Worm (Caenorhabditis elegans) whole organism, early embryonic: ENCODE measurements around the gene fbxa-215.

ENCODE experiments used
- B0310.2 ChIP-seq: sonication (generic microtip); optimal IDR thresholded peaks from 2 replicates; lab custom pipeline; 2016; ENCODE audit warnings: mild to moderate bottlenecking, missing genetic modification characterization, missing compliant biosample characterization
- F13C5.2 ChIP-seq: sonication (generic microtip); optimal IDR thresholded peaks from 2 replicates; lab custom pipeline; 2017; ENCODE audit warnings: mild to moderate bottlenecking, missing genetic modification characterization, inconsistent platforms, missing compliant biosample characterization
- aly-1 ChIP-seq: sonication (generic microtip); optimal IDR thresholded peaks from 2 replicates; lab custom pipeline; 2016; ENCODE audit warnings: missing genetic modification characterization, missing compliant biosample characterization
- ama-1 ChIP-seq: fragments of 150-350 bp; optimal IDR thresholded peaks from 2 replicates; lab custom pipeline; 2014
- ceh-13 ChIP-seq: fragments of 200-800 bp; sonication (Bioruptor generic); optimal IDR thresholded peaks from 2 replicates; lab custom pipeline; 2018; ENCODE audit warnings: mild to moderate bottlenecking, missing genetic modification characterization, missing compliant biosample characterization
- ceh-36 ChIP-seq: sonication (generic microtip); optimal IDR thresholded peaks from 2 replicates; lab custom pipeline; 2016; ENCODE audit warnings: missing genetic modification characterization, inconsistent platforms, missing compliant biosample characterization
- ets-7 ChIP-seq: sonication (generic microtip); optimal IDR thresholded peaks from 2 replicates; lab custom pipeline; 2016; ENCODE audit warnings: missing genotype, missing genetic modification characterization, missing compliant biosample characterization
- flt-1 ChIP-seq: fragments of 200-800 bp; sonication (Bioruptor generic); IDR thresholded peaks from 2 replicates; pipeline ENCODE4 v1.3.6; 2022; ENCODE audit warnings: missing genetic modification characterization, missing compliant biosample characterization
- hmbx-1 ChIP-seq: sonication (generic microtip); optimal IDR thresholded peaks from 2 replicates; lab custom pipeline; 2016; ENCODE audit warnings: mild to moderate bottlenecking, missing genetic modification characterization, missing compliant biosample characterization
- hmg-4 ChIP-seq: fragments of 200-800 bp; sonication (Bioruptor generic); optimal IDR thresholded peaks from 2 replicates; lab custom pipeline; 2018; ENCODE audit warnings: mild to moderate bottlenecking, missing genetic modification characterization, missing compliant biosample characterization
- hnd-1 ChIP-seq: sonication (generic microtip); optimal IDR thresholded peaks from 2 replicates; lab custom pipeline; 2016; ENCODE audit warnings: missing genetic modification characterization, missing compliant biosample characterization
- pes-1 ChIP-seq: fragments of 200-800 bp; sonication (Bioruptor generic); IDR thresholded peaks from 2 replicates; pipeline ENCODE4 v1.3.6; 2022; ENCODE audit warnings: missing genetic modification reagents, missing genetic modification characterization, missing compliant biosample characterization
- scrt-1 ChIP-seq: fragments of 200-800 bp; sonication (Bioruptor generic); IDR thresholded peaks from 2 replicates; pipeline ENCODE4 v1.3.6; 2022; ENCODE audit warnings: missing genetic modification characterization, missing compliant biosample characterization
- sea-1 ChIP-seq: fragments of 200-800 bp; sonication (Bioruptor generic); conservative IDR thresholded peaks from 2 replicates; pipeline ENCODE4 v1.3.6; 2022; ENCODE audit warnings: missing genetic modification characterization, missing compliant biosample characterization
- tbx-11 ChIP-seq: fragments of 200-800 bp; sonication (Bioruptor generic); IDR thresholded peaks from 2 replicates; pipeline ENCODE4 v1.3.6; 2022; ENCODE audit warnings: missing genetic modification characterization, missing compliant biosample characterization
- tbx-37 ChIP-seq: fragments of 200-800 bp; sonication (Bioruptor generic); conservative IDR thresholded peaks from 2 replicates; pipeline ENCODE4 v1.3.6; 2022; ENCODE audit warnings: missing genetic modification reagents, missing genetic modification characterization, missing compliant biosample characterization
- tra-4 ChIP-seq: sonication (generic microtip); optimal IDR thresholded peaks from 2 replicates; lab custom pipeline; 2017; ENCODE audit warnings: missing genetic modification characterization, missing compliant biosample characterization

The fbxa-215 gene

DNA sequence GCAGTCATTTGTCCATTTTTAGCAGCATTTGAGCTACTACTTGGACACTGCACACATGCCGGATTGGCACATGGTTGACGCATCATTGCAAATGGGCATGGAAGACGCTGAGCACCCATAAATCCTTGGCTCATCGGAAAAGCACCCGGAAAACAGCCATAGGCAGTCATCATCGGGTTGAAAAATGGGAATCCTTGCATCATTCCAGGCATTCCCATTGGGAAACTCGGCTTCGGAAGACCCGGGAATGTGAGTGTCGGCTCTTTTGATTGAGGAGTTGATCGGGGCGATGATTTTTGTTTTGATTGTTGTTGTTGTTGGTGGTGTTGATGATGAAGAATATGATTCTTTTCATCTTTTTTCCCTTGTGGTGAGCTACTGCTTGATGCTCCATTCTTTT lies 36.0 kb upstream of the fbxa-215 start:
- TF ChIP-seq hmbx-1 (tag; lab: Kevin White, UChicago) (no peak), tra-4 (no peak), pes-1 (GFP tag; lab: Robert Waterston, UW) (no peak), hnd-1 (no peak), aly-1 (tag; lab: Kevin White, UChicago) (no peak), tbx-37 (GFP tag; lab: Robert Waterston, UW) (no peak), ama-1 (no peak), B0310.2 (tag; lab: Kevin White, UChicago) (no peak), F13C5.2 (tag; lab: Kevin White, UChicago) (no peak), ceh-13 (GFP tag; lab: Kevin White, UChicago) (no peak), ceh-36 (tag; lab: Kevin White, UChicago) (no peak), sea-1 (GFP tag; lab: Robert Waterston, UW) (no peak), ets-7 (tag; lab: Kevin White, UChicago) (no peak), tbx-11 (GFP tag; lab: Robert Waterston, UW) (no peak), hmg-4 (GFP tag; lab: Kevin White, UChicago) (no peak), flt-1 (GFP tag; lab: Robert Waterston, UW) (no peak)

DNA sequence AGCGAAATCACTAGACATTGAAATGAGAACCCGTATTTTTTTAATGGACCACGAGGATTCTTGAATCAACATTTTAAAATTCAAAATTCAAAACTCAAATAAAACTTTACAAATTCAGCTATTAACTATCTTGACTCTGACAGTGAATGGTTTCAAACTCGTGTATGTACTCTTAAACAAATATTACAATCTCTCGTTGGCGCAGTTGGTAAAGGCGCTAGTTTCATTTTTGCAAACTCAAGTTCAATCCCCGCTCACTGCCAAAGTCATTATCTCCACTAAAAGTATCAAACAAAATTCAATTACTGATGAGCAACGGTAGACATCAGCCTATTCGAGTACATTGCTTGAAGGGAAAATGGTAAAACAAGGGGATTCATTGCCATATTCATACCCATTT lies 34.8 kb upstream of the fbxa-215 start:
- no peak for TF ChIP-seq ets-7 (tag; lab: Kevin White, UChicago)
- TF ChIP-seq tbx-11 (GFP tag; lab: Robert Waterston, UW) = no peak
- TF ChIP-seq sea-1 (GFP tag; lab: Robert Waterston, UW) = no peak
- no peak for TF ChIP-seq hmg-4 (GFP tag; lab: Kevin White, UChicago)
- TF ChIP-seq aly-1 (tag; lab: Kevin White, UChicago) = no peak
- no peak for TF ChIP-seq ceh-36 (tag; lab: Kevin White, UChicago)
- TF ChIP-seq F13C5.2 (tag; lab: Kevin White, UChicago) = no peak
- TF ChIP-seq B0310.2 (tag; lab: Kevin White, UChicago) = no peak
- no peak for TF ChIP-seq ama-1

DNA sequence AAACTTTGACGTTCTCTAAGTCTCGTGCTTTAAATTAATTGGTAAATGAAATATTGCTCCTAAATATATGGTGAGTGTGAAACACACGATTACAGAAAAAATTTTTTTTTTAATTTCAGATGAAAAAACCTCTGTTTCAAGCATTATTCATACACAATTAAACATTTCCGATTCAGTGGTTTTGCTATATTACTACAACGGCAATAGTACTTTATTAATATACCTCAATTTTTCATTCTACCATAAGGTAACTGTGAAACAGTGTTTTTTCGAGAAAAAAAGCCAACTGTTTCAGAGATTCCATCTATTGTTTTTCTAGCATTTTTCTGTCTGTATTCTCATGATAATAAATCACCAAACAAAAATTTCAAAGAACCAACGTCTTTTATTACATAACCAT lies 34.1 kb upstream of the fbxa-215 start:
- TF ChIP-seq tbx-11 (GFP tag; lab: Robert Waterston, UW) = no peak

DNA sequence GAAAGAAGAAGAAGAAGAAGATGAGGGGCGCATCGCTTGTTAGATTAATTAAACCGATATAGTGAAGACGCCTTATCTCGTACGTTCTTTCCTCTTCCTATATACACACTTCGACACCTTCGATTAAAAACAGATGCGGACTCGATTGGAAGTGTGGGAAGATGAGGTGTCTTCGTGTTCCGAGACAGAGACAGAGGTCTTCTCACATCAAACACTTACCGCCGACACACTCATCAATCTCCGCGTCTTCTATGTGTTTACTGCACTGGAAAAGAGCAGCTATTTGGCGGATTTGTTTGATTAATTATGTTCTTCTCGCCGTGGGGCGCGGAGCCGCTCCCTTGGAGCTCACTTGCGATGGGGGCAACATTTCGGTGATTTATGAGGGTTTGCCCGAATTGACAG lies 32.7 kb upstream of the fbxa-215 start:
- TF ChIP-seq tbx-37 (GFP tag; lab: Robert Waterston, UW) (no peak), ama-1 (no peak), hnd-1 (no peak), hmbx-1 (tag; lab: Kevin White, UChicago) (no peak), aly-1 (tag; lab: Kevin White, UChicago) (no peak), B0310.2 (tag; lab: Kevin White, UChicago) (no peak), ceh-36 (tag; lab: Kevin White, UChicago) (no peak), ets-7 (tag; lab: Kevin White, UChicago) (no peak), hmg-4 (GFP tag; lab: Kevin White, UChicago) (no peak), flt-1 (GFP tag; lab: Robert Waterston, UW) (no peak), scrt-1 (GFP tag; lab: Robert Waterston, UW) (no peak), tra-4 (no peak), tbx-11 (GFP tag; lab: Robert Waterston, UW) (no peak), F13C5.2 (tag; lab: Kevin White, UChicago) (no peak), pes-1 (GFP tag; lab: Robert Waterston, UW) (no peak), ceh-13 (GFP tag; lab: Kevin White, UChicago) (no peak), sea-1 (GFP tag; lab: Robert Waterston, UW) (no peak)

DNA sequence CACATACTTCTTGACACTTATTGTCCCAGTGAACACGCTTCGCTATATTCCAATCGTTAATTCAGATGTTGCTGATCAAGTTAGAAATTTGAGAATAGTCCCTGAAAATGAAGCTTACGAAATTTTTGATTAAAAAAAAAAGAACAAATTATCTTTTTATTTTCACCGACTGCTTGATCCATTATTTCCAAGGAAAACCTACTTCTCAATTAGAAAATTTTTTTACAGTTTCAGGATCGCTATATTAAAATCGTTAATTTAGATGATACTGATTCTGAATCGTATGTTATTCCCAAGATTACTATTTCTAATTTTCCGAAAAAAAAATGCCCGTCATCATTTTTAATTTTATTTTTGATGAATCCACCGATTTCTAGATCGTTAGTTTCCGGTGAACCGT lies 31.9 kb upstream of the fbxa-215 start, which contains the start of gene T23G4.127:
TSS of gene T23G4.127 (minus strand) at position 101 of the 400 bp plus-strand sequence.
- no peak for TF ChIP-seq tbx-37 (GFP tag; lab: Robert Waterston, UW)
- TF ChIP-seq ets-7 (tag; lab: Kevin White, UChicago) = no peak
- TF ChIP-seq pes-1 (GFP tag; lab: Robert Waterston, UW) = no peak
- TF ChIP-seq flt-1 (GFP tag; lab: Robert Waterston, UW) = no peak
- TF ChIP-seq ama-1 = no peak
- TF ChIP-seq sea-1 (GFP tag; lab: Robert Waterston, UW) = no peak
- TF ChIP-seq hmg-4 (GFP tag; lab: Kevin White, UChicago) = no peak
- TF ChIP-seq tbx-11 (GFP tag; lab: Robert Waterston, UW) = no peak
- TF ChIP-seq ceh-13 (GFP tag; lab: Kevin White, UChicago) = no peak
- TF ChIP-seq B0310.2 (tag; lab: Kevin White, UChicago) = no peak
- no peak for TF ChIP-seq tra-4
- no peak for TF ChIP-seq ceh-36 (tag; lab: Kevin White, UChicago)
- no peak for TF ChIP-seq aly-1 (tag; lab: Kevin White, UChicago)
- TF ChIP-seq scrt-1 (GFP tag; lab: Robert Waterston, UW) = no peak
- TF ChIP-seq F13C5.2 (tag; lab: Kevin White, UChicago) = no peak
- TF ChIP-seq hmbx-1 (tag; lab: Kevin White, UChicago) = no peak
- no peak for TF ChIP-seq hnd-1

DNA sequence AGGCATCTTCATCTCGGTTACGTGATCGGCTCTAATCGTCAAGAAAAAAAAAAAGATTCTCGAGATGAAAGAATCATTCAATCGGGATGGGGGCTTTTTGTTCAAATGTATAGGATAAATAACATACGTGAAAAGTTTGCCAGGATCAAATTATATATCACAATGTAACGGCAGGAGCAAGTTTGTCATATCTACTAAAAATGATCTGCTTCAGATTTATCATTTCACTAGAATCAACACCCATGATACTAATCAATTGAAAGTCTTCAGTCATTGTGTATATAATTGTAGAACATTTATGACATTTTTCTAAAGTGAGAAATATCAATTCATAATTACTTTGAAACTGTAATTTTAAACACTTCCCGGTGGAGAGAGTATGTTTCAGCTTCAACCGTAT lies 30.2 kb upstream of the fbxa-215 start:
- TF ChIP-seq hmg-4 (GFP tag; lab: Kevin White, UChicago) (no peak), B0310.2 (tag; lab: Kevin White, UChicago) (no peak), flt-1 (GFP tag; lab: Robert Waterston, UW) (no peak), ceh-13 (GFP tag; lab: Kevin White, UChicago) (no peak), tbx-37 (GFP tag; lab: Robert Waterston, UW) (no peak), ceh-36 (tag; lab: Kevin White, UChicago) (no peak), aly-1 (tag; lab: Kevin White, UChicago) (no peak), ama-1 (no peak), sea-1 (GFP tag; lab: Robert Waterston, UW) (no peak), ets-7 (tag; lab: Kevin White, UChicago) (no peak), F13C5.2 (tag; lab: Kevin White, UChicago) (no peak), scrt-1 (GFP tag; lab: Robert Waterston, UW) (no peak), hnd-1 (no peak), tbx-11 (GFP tag; lab: Robert Waterston, UW) (no peak), hmbx-1 (tag; lab: Kevin White, UChicago) (no peak), pes-1 (GFP tag; lab: Robert Waterston, UW) (no peak), tra-4 (no peak)
